Worm (Caenorhabditis elegans) whole organism, L1 larva: ENCODE data around the gene EGAP1.1.

ENCODE experiments used
- C16A3.4 ChIP-seq: fragments of 150-350 bp; optimal IDR thresholded peaks from 2 replicates; lab custom pipeline; 2014; ENCODE audit warnings: missing biosample characterization, missing genetic modification characterization
- blmp-1 ChIP-seq: fragments of 150-350 bp; optimal IDR thresholded peaks from 2 replicates; lab custom pipeline; 2014; ENCODE audit warnings: missing biosample characterization, missing genetic modification characterization
- ceh-82 ChIP-seq, 3 experiments: fragments of 150-350 bp in 1 of 3; sonication (generic microtip) in 2 of 3; optimal IDR thresholded peaks; 2 replicates each; lab custom pipeline; 2014 to 2017; ENCODE audit warnings: missing biosample characterization in 3 of 3, missing genetic modification characterization in 3 of 3
- egl-27 ChIP-seq, 2 experiments: fragments of 150-350 bp in 1 of 2; sonication (generic microtip); optimal IDR thresholded peaks; 3 replicates each; lab custom pipeline; 2017 to 2018; ENCODE audit warnings: missing biosample characterization in 2 of 2, missing genetic modification characterization in 2 of 2, missing genetic modification reagents in 2 of 2
- elt-3 ChIP-seq, 6 experiments: fragments of 150-350 bp in 1 of 6; sonication (generic microtip); optimal IDR thresholded peaks; 2 replicates each; lab custom pipeline; 2017 to 2018; ENCODE audit warnings: missing biosample characterization in 6 of 6, missing genetic modification characterization in 6 of 6, inconsistent platforms in 1 of 6
- grh-1 ChIP-seq: fragments of 200-800 bp; sonication (Bioruptor generic); IDR thresholded peaks from 2 replicates; pipeline ENCODE4 v1.3.6; 2022; ENCODE audit warnings: missing genetic modification reagents, missing genetic modification characterization, missing compliant biosample characterization
- lin-13 ChIP-seq: fragments of 150-350 bp; optimal IDR thresholded peaks from 2 replicates; lab custom pipeline; 2014; ENCODE audit warnings: missing biosample characterization, missing genetic modification reagents, missing genetic modification characterization
- nhr-76 ChIP-seq: sonication (generic microtip); optimal IDR thresholded peaks from 2 replicates; lab custom pipeline; 2017; ENCODE audit warnings: missing biosample characterization, missing genetic modification characterization
- nhr-77 ChIP-seq: fragments of 150-350 bp; optimal IDR thresholded peaks from 2 replicates; lab custom pipeline; 2014; ENCODE audit warnings: missing biosample characterization, missing genetic modification characterization
- nhr-90 ChIP-seq: sonication (generic microtip); optimal IDR thresholded peaks from 2 replicates; lab custom pipeline; 2016; ENCODE audit warnings: mild to moderate bottlenecking, missing genetic modification characterization, missing compliant biosample characterization; ENCODE audit not compliant: poor library complexity
- pqm-1 ChIP-seq: sonication (generic microtip); optimal IDR thresholded peaks from 3 replicates; lab custom pipeline; 2017; ENCODE audit warnings: missing biosample characterization, missing genetic modification characterization
- rnt-1 ChIP-seq: sonication (generic microtip); optimal IDR thresholded peaks from 2 replicates; lab custom pipeline; 2016; ENCODE audit warnings: mild to moderate bottlenecking, missing genetic modification characterization, moderate library complexity, missing compliant biosample characterization
- unc-62 ChIP-seq: fragments of 150-350 bp; optimal IDR thresholded peaks from 2 replicates; lab custom pipeline; 2014; ENCODE audit warnings: missing biosample characterization, missing genetic modification reagents, missing genetic modification characterization

- TF ChIP-seq C16A3.4 (tag; lab: Kevin White, UChicago) (no peak), egl-27 (tag; optimal IDR thresholded peaks at IDR 0.05; lab: Kevin White, UChicago) (no peak), unc-62 (GFP tag; lab: Kevin White, UChicago) (no peak), elt-3 (tag; optimal IDR thresholded peaks at IDR 0.05; lab: Kevin White, UChicago) (no peak), pqm-1 (tag; lab: Kevin White, UChicago) (no peak), rnt-1 (no peak), ceh-82 (tag; optimal IDR thresholded peaks at IDR 0.05; lab: Kevin White, UChicago) (no peak), nhr-76 (tag; lab: Kevin White, UChicago) (no peak), lin-13 (GFP tag; lab: Kevin White, UChicago) (no peak), grh-1 (GFP tag; lab: Robert Waterston, UW) (no peak), nhr-77 (tag; lab: Kevin White, UChicago) (no peak), blmp-1 (no peak), nhr-90 (tag; lab: Kevin White, UChicago) (no peak)
Measured at ce11 chrIII:5980274-5980918, 43.4 kb upstream of the EGAP1.1 start.
